Worm (Caenorhabditis elegans): Measurements from ENCODE around the gene nas-32.

ce11 chrV:911474-911873 is 12.5 kb upstream of the nas-32 start, which contains the start of gene adh-5:
- TF ChIP-seq ets-4 (tag; optimal IDR thresholded peaks at IDR 0.05) (no peak), ama-1 (optimal IDR thresholded peaks at IDR 0.05) (no peak), nhr-11 (tag; optimal IDR thresholded peaks at IDR 0.05) (no peak), hlh-13 (GFP tag; optimal IDR thresholded peaks at IDR 0.05) (no peak), ceh-2 (tag; optimal IDR thresholded peaks at IDR 0.05) (no peak), T23F11.4 (GFP tag; optimal IDR thresholded peaks at IDR 0.05) (no peak), sox-4 (tag; optimal IDR thresholded peaks at IDR 0.05) (no peak), ceh-45 (GFP tag; IDR thresholded peaks at IDR 0.05) (no peak)

Data from whole organism, late embryonic.